Fruit fly (Drosophila melanogaster) Kc167 (cell line): ENCODE data around the gene Usp8.

ENCODE experiments used
- h ChIP-seq: fragments of >200 bp; optimal IDR thresholded peaks from 3 replicates; lab custom pipeline; 2018; ENCODE audit warnings: missing external identifiers
- psq ChIP-seq: fragments of >200 bp; optimal IDR thresholded peaks from 2 replicates; lab custom pipeline; 2017; ENCODE audit warnings: missing external identifiers
- ttk ChIP-seq: sonication (Bioruptor generic); optimal IDR thresholded peaks from 2 replicates; lab custom pipeline; 2017; ENCODE audit warnings: missing external identifiers

- TF ChIP-seq psq (lab: Kevin White, UChicago) (no peak), ttk (lab: Kevin White, UChicago) (no peak), h (lab: Kevin White, UChicago) (no peak)
Measured at dm6 chr3R:21089416-21089815, 44.6 kb upstream of the Usp8 start.
